Fruit fly (Drosophila melanogaster): ENCODE results near the gene Naa30B.

- TF ChIP-seq CTCF (optimal IDR thresholded peaks at IDR 0.05) (no peak), CG8478 (optimal IDR thresholded peaks at IDR 0.05) (no peak)
Measured at dm6 chr3L:1461831-1462230, 10.0 kb downstream of the Naa30B start.

Data from S2 (cell line).